Worm (Caenorhabditis elegans) whole organism, late embryonic: Measurements from ENCODE around the gene emc-3.

ENCODE experiments used
- C08G9.2 ChIP-seq: sonication (generic microtip); optimal IDR thresholded peaks from 2 replicates; lab custom pipeline; 2016; ENCODE audit warnings: mild to moderate bottlenecking, missing genetic modification characterization, moderate library complexity, missing compliant biosample characterization
- C38D4.7 ChIP-seq: fragments of 200-800 bp; sonication (Bioruptor generic); optimal IDR thresholded peaks from 2 replicates; lab custom pipeline; 2018; ENCODE audit warnings: mild to moderate bottlenecking, missing genetic modification characterization, moderate library complexity, missing compliant biosample characterization
- F13H6.1 ChIP-seq: sonication (generic microtip); optimal IDR thresholded peaks from 2 replicates; lab custom pipeline; 2016; ENCODE audit warnings: missing genetic modification characterization, missing compliant biosample characterization
- K02D7.2 ChIP-seq: sonication (generic microtip); optimal IDR thresholded peaks from 2 replicates; lab custom pipeline; 2017; ENCODE audit warnings: mild to moderate bottlenecking, missing genetic modification characterization, missing compliant biosample characterization
- K09A11.1 ChIP-seq: sonication (generic microtip); optimal IDR thresholded peaks from 2 replicates; lab custom pipeline; 2017; ENCODE audit warnings: antibody characterized with exemption, mild to moderate bottlenecking, missing genetic modification characterization, missing compliant biosample characterization; ENCODE audit not compliant: insufficient read depth
- T23F11.4 ChIP-seq: fragments of 200-800 bp; sonication (Bioruptor generic); optimal IDR thresholded peaks from 2 replicates; lab custom pipeline; 2018; ENCODE audit warnings: mild to moderate bottlenecking, missing genetic modification characterization, missing compliant biosample characterization
- Y22D7AL.16 ChIP-seq: sonication (generic microtip); optimal IDR thresholded peaks from 2 replicates; lab custom pipeline; 2016; ENCODE audit warnings: missing genetic modification characterization, missing compliant biosample characterization
- ahr-1 ChIP-seq: sonication (generic microtip); optimal IDR thresholded peaks from 2 replicates; lab custom pipeline; 2016; ENCODE audit warnings: missing genetic modification characterization, missing compliant biosample characterization
- ama-1 ChIP-seq: fragments of 150-350 bp; optimal IDR thresholded peaks from 2 replicates; lab custom pipeline; 2014
- ceh-14 ChIP-seq: sonication (generic microtip); optimal IDR thresholded peaks from 2 replicates; lab custom pipeline; 2016; ENCODE audit warnings: missing genotype, missing genetic modification characterization, missing compliant biosample characterization
- ceh-18 ChIP-seq: sonication (generic microtip); optimal IDR thresholded peaks from 2 replicates; lab custom pipeline; 2016; ENCODE audit warnings: missing genetic modification characterization, missing compliant biosample characterization
- ceh-19 ChIP-seq: fragments of 200-800 bp; sonication (Bioruptor generic); optimal IDR thresholded peaks from 2 replicates; lab custom pipeline; 2018; ENCODE audit warnings: mild to moderate bottlenecking, missing genetic modification characterization, missing compliant biosample characterization
- ceh-2 ChIP-seq: sonication (generic microtip); optimal IDR thresholded peaks from 2 replicates; lab custom pipeline; 2016; ENCODE audit warnings: missing genotype, missing genetic modification characterization, missing compliant biosample characterization
- ceh-30 ChIP-seq: fragments of 150-350 bp; optimal IDR thresholded peaks from 2 replicates; lab custom pipeline; 2014; ENCODE audit warnings: missing biosample characterization, missing genetic modification characterization
- ceh-31 ChIP-seq: sonication (generic microtip); optimal IDR thresholded peaks from 2 replicates; lab custom pipeline; 2016; ENCODE audit warnings: missing genetic modification characterization, missing compliant biosample characterization
- ceh-34 ChIP-seq: sonication (generic microtip); optimal IDR thresholded peaks from 2 replicates; lab custom pipeline; 2016; ENCODE audit warnings: mild to moderate bottlenecking, missing genetic modification characterization, missing compliant biosample characterization
- che-1 ChIP-seq: sonication (generic microtip); optimal IDR thresholded peaks from 2 replicates; lab custom pipeline; 2016; ENCODE audit warnings: mild to moderate bottlenecking, missing genetic modification characterization, missing compliant biosample characterization
- dmd-4 ChIP-seq: sonication (generic microtip); optimal IDR thresholded peaks from 2 replicates; lab custom pipeline; 2016; ENCODE audit warnings: borderline replicate concordance, missing genetic modification characterization, missing compliant biosample characterization
- elt-2 ChIP-seq: sonication (generic microtip); optimal IDR thresholded peaks from 2 replicates; lab custom pipeline; 2016; ENCODE audit warnings: missing genetic modification reagents, missing genetic modification characterization, missing compliant biosample characterization
- elt-4 ChIP-seq: sonication (generic microtip); optimal IDR thresholded peaks from 2 replicates; lab custom pipeline; 2016; ENCODE audit warnings: missing genetic modification characterization, missing compliant biosample characterization
- ets-4 ChIP-seq: sonication (generic microtip); optimal IDR thresholded peaks from 2 replicates; lab custom pipeline; 2016; ENCODE audit warnings: missing genetic modification characterization, missing compliant biosample characterization
- fkh-10 ChIP-seq: fragments of 150-350 bp; optimal IDR thresholded peaks from 2 replicates; lab custom pipeline; 2014; ENCODE audit warnings: missing biosample characterization, missing genetic modification reagents, missing genetic modification characterization
- fkh-6 ChIP-seq: sonication (generic microtip); optimal IDR thresholded peaks from 2 replicates; lab custom pipeline; 2016; ENCODE audit warnings: missing genetic modification characterization, missing compliant biosample characterization
- gmeb-2 ChIP-seq: sonication (generic microtip); optimal IDR thresholded peaks from 2 replicates; lab custom pipeline; 2016; ENCODE audit warnings: missing genetic modification characterization, inconsistent platforms, missing compliant biosample characterization
- hlh-13 ChIP-seq: fragments of 200-800 bp; sonication (Bioruptor generic); optimal IDR thresholded peaks from 2 replicates; lab custom pipeline; 2018; ENCODE audit warnings: mild to moderate bottlenecking, missing genetic modification characterization, missing compliant biosample characterization
- hlh-15 ChIP-seq: sonication (generic microtip); optimal IDR thresholded peaks from 2 replicates; lab custom pipeline; 2016; ENCODE audit warnings: missing genetic modification characterization, missing compliant biosample characterization
- hlh-30 ChIP-seq: sonication (generic microtip); optimal IDR thresholded peaks from 2 replicates; lab custom pipeline; 2017; ENCODE audit warnings: antibody characterized with exemption, missing genetic modification characterization, missing compliant biosample characterization; ENCODE audit not compliant: insufficient read depth
- hlh-8 ChIP-seq: sonication (generic microtip); optimal IDR thresholded peaks from 2 replicates; lab custom pipeline; 2016; ENCODE audit warnings: missing genotype, missing genetic modification characterization, missing compliant biosample characterization
- lim-6 ChIP-seq: sonication (generic microtip); optimal IDR thresholded peaks from 2 replicates; lab custom pipeline; 2016; ENCODE audit warnings: missing genetic modification characterization, missing compliant biosample characterization
- lin-11 ChIP-seq: fragments of 200-800 bp; sonication (Bioruptor generic); optimal IDR thresholded peaks from 2 replicates; lab custom pipeline; 2018; ENCODE audit warnings: mild to moderate bottlenecking, missing genetic modification characterization, missing compliant biosample characterization
- madf-2 ChIP-seq: sonication (generic microtip); optimal IDR thresholded peaks from 2 replicates; lab custom pipeline; 2017; ENCODE audit warnings: missing genetic modification characterization, missing compliant biosample characterization
- nfya-1 ChIP-seq: sonication (generic microtip); optimal IDR thresholded peaks from 2 replicates; lab custom pipeline; 2017; ENCODE audit warnings: missing genetic modification characterization, mild to moderate bottlenecking, missing compliant biosample characterization, antibody characterized with exemption, moderate library complexity
- npax-4 ChIP-seq: sonication (generic microtip); optimal IDR thresholded peaks from 2 replicates; lab custom pipeline; 2016; ENCODE audit warnings: missing genetic modification characterization, missing compliant biosample characterization
- odd-2 ChIP-seq: sonication (generic microtip); optimal IDR thresholded peaks from 2 replicates; lab custom pipeline; 2017; ENCODE audit warnings: antibody characterized with exemption, mild to moderate bottlenecking, missing genetic modification characterization, missing compliant biosample characterization
- pat-9 ChIP-seq: fragments of 200-800 bp; sonication (Bioruptor generic); optimal IDR thresholded peaks from 2 replicates; lab custom pipeline; 2018; ENCODE audit warnings: mild to moderate bottlenecking, missing genetic modification characterization, moderate library complexity, missing compliant biosample characterization
- pax-1 ChIP-seq: fragments of 150-350 bp; optimal IDR thresholded peaks from 2 replicates; lab custom pipeline; 2014; ENCODE audit warnings: missing biosample characterization, missing genetic modification characterization
- pha-2 ChIP-seq: sonication (generic microtip); optimal IDR thresholded peaks from 2 replicates; lab custom pipeline; 2017; ENCODE audit warnings: mild to moderate bottlenecking, missing genetic modification characterization, missing compliant biosample characterization
- pha-4 ChIP-seq: fragments of 150-350 bp; optimal IDR thresholded peaks from 2 replicates; lab custom pipeline; 2018; ENCODE audit warnings: missing biosample characterization, missing genetic modification reagents, missing genetic modification characterization
- pqm-1 ChIP-seq: sonication (generic microtip); optimal IDR thresholded peaks from 2 replicates; lab custom pipeline; 2016; ENCODE audit warnings: missing genetic modification characterization, missing compliant biosample characterization
- pros-1 ChIP-seq: fragments of 150-350 bp; optimal IDR thresholded peaks from 2 replicates; lab custom pipeline; 2014; ENCODE audit warnings: missing biosample characterization, missing genetic modification reagents, missing genetic modification characterization
- rnt-1 ChIP-seq: sonication (generic microtip); optimal IDR thresholded peaks from 2 replicates; lab custom pipeline; 2016; ENCODE audit warnings: missing genetic modification characterization, missing compliant biosample characterization
- sdc-2 ChIP-seq: sonication (generic microtip); optimal IDR thresholded peaks from 2 replicates; lab custom pipeline; 2016; ENCODE audit warnings: missing genotype, missing genetic modification characterization, missing compliant biosample characterization
- sox-2 ChIP-seq: fragments of 200-800 bp; sonication (Bioruptor generic); IDR thresholded peaks from 2 replicates; pipeline ENCODE4 v1.3.6; 2022; ENCODE audit warnings: missing genetic modification reagents, missing genetic modification characterization, missing compliant biosample characterization
- sox-4 ChIP-seq: sonication (generic microtip); optimal IDR thresholded peaks from 2 replicates; lab custom pipeline; 2017; ENCODE audit warnings: mild to moderate bottlenecking, missing genetic modification characterization, inconsistent platforms, missing compliant biosample characterization
- syd-9 ChIP-seq: sonication (generic microtip); optimal IDR thresholded peaks from 2 replicates; lab custom pipeline; 2016; ENCODE audit warnings: mild to moderate bottlenecking, missing genetic modification characterization, moderate library complexity, missing compliant biosample characterization
- tbx-2 ChIP-seq: sonication (generic microtip); optimal IDR thresholded peaks from 2 replicates; lab custom pipeline; 2016; ENCODE audit warnings: missing genetic modification characterization, missing compliant biosample characterization
- tbx-7 ChIP-seq: sonication (generic microtip); optimal IDR thresholded peaks from 2 replicates; lab custom pipeline; 2016; ENCODE audit warnings: missing genotype, missing genetic modification characterization, missing compliant biosample characterization
- ttx-3 ChIP-seq: sonication (generic microtip); optimal IDR thresholded peaks from 2 replicates; lab custom pipeline; 2016; ENCODE audit warnings: missing genetic modification reagents, missing genetic modification characterization, missing compliant biosample characterization
- unc-3 ChIP-seq, 2 experiments: fragments of 200-800 bp in 1 of 2; sonication (Bioruptor generic) in 1 of 2; sonication (generic microtip) in 1 of 2; conservative IDR thresholded peaks in 1 of 2; optimal IDR thresholded peaks in 1 of 2; 2 replicates each; pipeline versions ENCODE4 v1.3.6 to Lab custom; 2016 to 2022; ENCODE audit warnings: missing compliant biosample characterization in 2 of 2, missing genetic modification characterization in 2 of 2, missing genetic modification reagents in 1 of 2
- unc-55 ChIP-seq: sonication (generic microtip); optimal IDR thresholded peaks from 2 replicates; lab custom pipeline; 2017; ENCODE audit warnings: missing biosample characterization, missing genetic modification reagents, missing genetic modification characterization
- unc-86 ChIP-seq: sonication (generic microtip); optimal IDR thresholded peaks from 2 replicates; lab custom pipeline; 2016; ENCODE audit warnings: missing genetic modification characterization, missing compliant biosample characterization

Gene emc-3

ce11 chrIV:13396375-13396774 is 14.7 kb upstream of the emc-3 start:
- TF ChIP-seq fkh-6 (tag; lab: Kevin White, UChicago) (no peak), elt-2 (tag; lab: Kevin White, UChicago) (peak; percentile 78)

DNA sequence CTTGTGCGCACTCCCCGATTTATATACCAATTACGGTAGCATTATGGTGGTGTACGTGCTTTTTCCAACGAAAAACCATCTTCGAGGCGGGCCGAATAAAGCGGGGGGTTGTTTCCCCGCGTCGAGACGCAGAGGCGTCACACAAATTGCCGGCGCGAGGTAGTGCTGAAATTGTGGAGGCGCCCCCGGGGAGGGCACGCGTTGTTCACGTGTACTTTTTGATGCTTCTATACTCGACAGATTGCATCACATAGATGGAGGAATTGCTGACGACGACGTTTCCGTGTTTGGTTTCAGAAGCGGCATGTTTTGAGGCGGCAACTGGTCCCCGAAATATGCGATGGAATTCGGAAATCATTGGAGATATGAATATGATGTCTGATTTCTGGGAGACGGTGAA is 13.5 kb upstream of the emc-3 start:
- no peak for TF ChIP-seq ama-1 (lab: Kevin White, UChicago)
- TF ChIP-seq pros-1: peak; percentile 6
- TF ChIP-seq pha-2 (tag; lab: Kevin White, UChicago): no peak
- no peak for TF ChIP-seq che-1
- no peak for TF ChIP-seq fkh-6 (tag; lab: Kevin White, UChicago)
- no peak for TF ChIP-seq npax-4 (tag; lab: Kevin White, UChicago)
- TF ChIP-seq sox-4 (tag; lab: Kevin White, UChicago): no peak
- no peak for TF ChIP-seq lim-6 (tag; lab: Kevin White, UChicago)
- no peak for TF ChIP-seq unc-86 (tag; lab: Kevin White, UChicago)
- TF ChIP-seq tbx-7: no peak
- TF ChIP-seq ttx-3 (tag; lab: Kevin White, UChicago): no peak
- no peak for TF ChIP-seq ets-4 (tag; lab: Kevin White, UChicago)
- no peak for TF ChIP-seq sox-2 (GFP tag; lab: Robert Waterston, UW)
- TF ChIP-seq ceh-18 (tag; lab: Kevin White, UChicago): peak; percentile 82
- TF ChIP-seq C38D4.7 (GFP tag; lab: Kevin White, UChicago): no peak
- TF ChIP-seq C08G9.2 (tag; lab: Kevin White, UChicago): no peak
- peak; percentile 58 for TF ChIP-seq unc-55 (GFP tag; lab: Kevin White, UChicago)
- TF ChIP-seq T23F11.4 (GFP tag; lab: Kevin White, UChicago): no peak
- peak; percentile 37 for TF ChIP-seq hlh-30
- TF ChIP-seq ahr-1 (tag; lab: Kevin White, UChicago): no peak
- no peak for TF ChIP-seq F13H6.1 (tag; lab: Kevin White, UChicago)
- no peak for TF ChIP-seq ceh-19 (GFP tag; lab: Kevin White, UChicago)
- TF ChIP-seq pha-4 (tag; lab: Kevin White, UChicago): no peak
- no peak for TF ChIP-seq elt-2 (tag; lab: Kevin White, UChicago)
- TF ChIP-seq pat-9 (tag; lab: Kevin White, UChicago): no peak
- no peak for TF ChIP-seq gmeb-2 (tag; lab: Kevin White, UChicago)
- TF ChIP-seq nfya-1 (tag; lab: Kevin White, UChicago): peak; percentile 45
- no peak for TF ChIP-seq unc-3 (GFP tag; conservative IDR thresholded peaks at IDR 0.05; lab: Robert Waterston, UW)
- no peak for TF ChIP-seq unc-3 (tag; optimal IDR thresholded peaks at IDR 0.05; lab: Kevin White, UChicago)
- TF ChIP-seq hlh-8 (tag; lab: Kevin White, UChicago): no peak
- TF ChIP-seq ceh-34 (tag; lab: Kevin White, UChicago): no peak
- TF ChIP-seq ceh-30 (tag; lab: Kevin White, UChicago): no peak
- TF ChIP-seq K02D7.2 (tag; lab: Kevin White, UChicago): no peak
- TF ChIP-seq hlh-13 (GFP tag; lab: Kevin White, UChicago): no peak
- no peak for TF ChIP-seq lin-11 (tag; lab: Kevin White, UChicago)
- TF ChIP-seq Y22D7AL.16: no peak
- no peak for TF ChIP-seq tbx-2
- no peak for TF ChIP-seq dmd-4
- no peak for TF ChIP-seq hlh-15
- TF ChIP-seq elt-4 (tag; lab: Kevin White, UChicago): no peak
- no peak for TF ChIP-seq sdc-2
- no peak for TF ChIP-seq odd-2 (tag; lab: Kevin White, UChicago)
- TF ChIP-seq ceh-14 (tag; lab: Kevin White, UChicago): no peak
- peak; percentile 63 for TF ChIP-seq pqm-1 (tag; lab: Kevin White, UChicago)
- no peak for TF ChIP-seq fkh-10 (GFP tag; lab: Kevin White, UChicago)
- no peak for TF ChIP-seq ceh-2 (tag; lab: Kevin White, UChicago)
- no peak for TF ChIP-seq pax-1 (tag; lab: Kevin White, UChicago)
- no peak for TF ChIP-seq syd-9 (tag; lab: Kevin White, UChicago)
- TF ChIP-seq madf-2 (tag; lab: Kevin White, UChicago): no peak
- peak; percentile 54 for TF ChIP-seq ceh-31 (tag; lab: Kevin White, UChicago)
- TF ChIP-seq rnt-1: peak; percentile 16
- TF ChIP-seq K09A11.1 (tag; lab: Kevin White, UChicago): no peak
